Worm (Caenorhabditis elegans): ENCODE results near the gene cal-2.
A peak's percentile ranks its signal among the peaks of the same experiment; 100 is the strongest.

The cal-2 gene

DNA sequence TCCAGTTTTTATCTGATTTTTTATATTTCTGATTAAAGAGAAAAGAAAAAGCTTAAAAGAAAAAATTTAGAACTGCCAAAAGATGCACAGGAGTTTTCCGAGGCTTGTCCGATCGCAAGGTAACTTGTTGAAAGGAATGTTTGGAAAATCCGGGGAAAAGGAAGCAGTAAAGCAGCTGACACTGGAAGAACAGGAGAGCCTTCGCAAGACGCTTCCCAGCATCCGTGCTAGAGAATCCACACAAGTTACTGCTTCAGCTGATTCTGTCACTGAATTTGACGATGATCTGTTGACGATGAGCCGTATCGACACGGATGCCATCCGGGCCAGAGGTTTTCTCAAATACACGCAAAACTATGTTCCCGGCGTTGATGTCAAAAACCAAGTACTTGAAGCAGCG is 30.7 kb upstream of the cal-2 start, which contains the start of gene mrpl-50:
Gene mrpl-50, plus strand, starts transcription at position 71 of the 400 bp plus-strand sequence.
- TF ChIP-seq ccch-3 (GFP tag; optimal IDR thresholded peaks at IDR 0.05) (no peak), snpc-1.1 (tag; optimal IDR thresholded peaks at IDR 0.05; ENCODE audit: insufficient read depth) (peak; percentile 33), repo-1 (tag; optimal IDR thresholded peaks at IDR 0.05) (peak; percentile 59), ztf-26 (tag; optimal IDR thresholded peaks at IDR 0.05) (peak; percentile 3), ama-1 (optimal IDR thresholded peaks at IDR 0.05) (no peak), ama-1 (GFP tag; optimal IDR thresholded peaks at IDR 0.05) (peak in 1 of 2 experiments; percentile 30), Y53G8AR.9 (GFP tag; conservative IDR thresholded peaks at IDR 0.05) (peak; percentile 76; the same call in 1 of the 2 replicates), snpc-1.3 (tag; optimal IDR thresholded peaks at IDR 0.05; ENCODE audit: insufficient read depth) (peak; percentile 50), chd-7 (tag; optimal IDR thresholded peaks at IDR 0.05) (peak; percentile 9), dpff-1 (tag; optimal IDR thresholded peaks at IDR 0.05) (peak; percentile 20), F52B5.7 (tag; optimal IDR thresholded peaks at IDR 0.05) (peak; percentile 13), Y56A3A.18 (GFP tag; IDR thresholded peaks at IDR 0.05) (peak; percentile 36; the same call in 1 of the 2 replicates), nhr-80 (tag; optimal IDR thresholded peaks at IDR 0.05) (no peak), mcd-1 (GFP tag; IDR thresholded peaks at IDR 0.05) (peak; percentile 43; the same call in 1 of the 2 replicates), him-1 (tag; optimal IDR thresholded peaks at IDR 0.05) (no peak), T26A5.8 (tag; optimal IDR thresholded peaks at IDR 0.05) (peak; percentile 31), ekl-4 (GFP tag; IDR thresholded peaks at IDR 0.05) (peak; percentile 50), madf-3 (GFP tag; IDR thresholded peaks at IDR 0.05) (peak; percentile 71), cebp-1 (GFP tag; IDR thresholded peaks at IDR 0.05) (no peak), cebp-1 (tag; optimal IDR thresholded peaks at IDR 0.05) (peak; percentile 20), dox-1 (GFP tag; IDR thresholded peaks at IDR 0.05) (no peak), nhr-179 (tag; optimal IDR thresholded peaks at IDR 0.05) (no peak), zfh-2 (GFP tag; conservative IDR thresholded peaks at IDR 0.05) (peak; percentile 29; the same call in 1 of the 2 replicates), F39B2.1 (GFP tag; IDR thresholded peaks at IDR 0.05) (0 out of 2 replicates have a peak, but pooled peaks have one; percentile 57), B0336.3 (GFP tag; IDR thresholded peaks at IDR 0.05) (peak; percentile 84), madf-6 (GFP tag; IDR thresholded peaks at IDR 0.05) (peak; percentile 65), lir-1 (GFP tag; conservative IDR thresholded peaks at IDR 0.05) (no peak), hsf-1 (GFP tag; IDR thresholded peaks at IDR 0.05) (0 out of 2 replicates have a peak, but pooled peaks have one; percentile 21), nfyb-1 (GFP tag; IDR thresholded peaks at IDR 0.05) (0 out of 2 replicates have a peak, but pooled peaks have one; percentile 42)

- TF ChIP-seq nhr-27 (tag; optimal IDR thresholded peaks at IDR 0.05): no peak
- 0 out of 2 replicates have a peak, but pooled peaks have one; percentile 14 for TF ChIP-seq K11D2.4 (GFP tag; IDR thresholded peaks at IDR 0.05)
- TF ChIP-seq F57A8.1 (GFP tag; optimal IDR thresholded peaks at IDR 0.05): no peak
- peak; percentile 77 for TF ChIP-seq efl-1 (GFP tag; optimal IDR thresholded peaks at IDR 0.05)
- no peak for TF ChIP-seq B0261.1 (tag; optimal IDR thresholded peaks at IDR 0.05)
- peak; percentile 80; the same call in 1 of the 2 replicates for TF ChIP-seq Y95B8A.8 (GFP tag; IDR thresholded peaks at IDR 0.05)
- no peak for TF ChIP-seq hmg-20 (GFP tag; IDR thresholded peaks at IDR 0.05)
- no peak for TF ChIP-seq Y53G8AR.9 (GFP tag; conservative IDR thresholded peaks at IDR 0.05)
- no peak for TF ChIP-seq mxl-1 (tag; optimal IDR thresholded peaks at IDR 0.05)
- TF ChIP-seq sdz-38 (tag; optimal IDR thresholded peaks at IDR 0.05): no peak
- no peak for TF ChIP-seq B0035.1 (tag; optimal IDR thresholded peaks at IDR 0.05)
- no peak for TF ChIP-seq sea-2 (GFP tag; IDR thresholded peaks at IDR 0.05)
- no peak for TF ChIP-seq dpff-1 (tag; optimal IDR thresholded peaks at IDR 0.05)
- no peak for TF ChIP-seq ets-4 (GFP tag; optimal IDR thresholded peaks at IDR 0.05)
- no peak for TF ChIP-seq nfya-2 (GFP tag; IDR thresholded peaks at IDR 0.05)
- no peak for TF ChIP-seq akir-1 (GFP tag; optimal IDR thresholded peaks at IDR 0.05)
- no peak for TF ChIP-seq cebp-2 (GFP tag; IDR thresholded peaks at IDR 0.05)
- TF ChIP-seq D2030.7 (GFP tag; IDR thresholded peaks at IDR 0.05): peak; percentile 65; the same call in 1 of the 2 replicates
- peak; percentile 45 for TF ChIP-seq unc-130 (GFP tag; optimal IDR thresholded peaks at IDR 0.05)
- peak; percentile 90 for TF ChIP-seq madf-6 (GFP tag; IDR thresholded peaks at IDR 0.05)
- TF ChIP-seq F39B2.1 (GFP tag; IDR thresholded peaks at IDR 0.05): no peak
- no peak for TF ChIP-seq Y56A3A.18 (GFP tag; IDR thresholded peaks at IDR 0.05)
- no peak for TF ChIP-seq lin-35 (GFP tag; optimal IDR thresholded peaks at IDR 0.05)
- no peak for TF ChIP-seq F23B12.7 (tag; optimal IDR thresholded peaks at IDR 0.05; ENCODE audit: insufficient read depth)
- TF ChIP-seq ceh-40 (GFP tag; IDR thresholded peaks at IDR 0.05): no peak
Measured at ce11 chrII:8930763-8931162, 29.8 kb upstream of the cal-2 start, which contains the start of gene enol-1. TSS of gene enol-1 (plus strand) at chrII:8930997.

Data from whole organism, young adult.